Worm (Caenorhabditis elegans) whole organism, late embryonic: ENCODE results near the gene T10F2.2.

Experiments
- K02D7.2 ChIP-seq: sonication (generic microtip); optimal IDR thresholded peaks from 2 replicates; lab custom pipeline; 2017; ENCODE audit warnings: mild to moderate bottlenecking, missing genetic modification characterization, missing compliant biosample characterization
- ama-1 ChIP-seq: fragments of 150-350 bp; optimal IDR thresholded peaks from 2 replicates; lab custom pipeline; 2014
- ceh-14 ChIP-seq: sonication (generic microtip); optimal IDR thresholded peaks from 2 replicates; lab custom pipeline; 2016; ENCODE audit warnings: missing genotype, missing genetic modification characterization, missing compliant biosample characterization
- ceh-2 ChIP-seq: sonication (generic microtip); optimal IDR thresholded peaks from 2 replicates; lab custom pipeline; 2016; ENCODE audit warnings: missing genotype, missing genetic modification characterization, missing compliant biosample characterization
- ceh-22 ChIP-seq: sonication (generic microtip); optimal IDR thresholded peaks from 2 replicates; lab custom pipeline; 2017; ENCODE audit warnings: missing biosample characterization, missing genetic modification characterization
- ceh-45 ChIP-seq: fragments of 200-800 bp; sonication (Bioruptor generic); IDR thresholded peaks from 2 replicates; pipeline ENCODE4 v1.3.6; 2022; ENCODE audit warnings: missing genetic modification reagents, missing genetic modification characterization, missing compliant biosample characterization
- che-1 ChIP-seq: sonication (generic microtip); optimal IDR thresholded peaks from 2 replicates; lab custom pipeline; 2016; ENCODE audit warnings: mild to moderate bottlenecking, missing genetic modification characterization, missing compliant biosample characterization
- fkh-10 ChIP-seq: fragments of 150-350 bp; optimal IDR thresholded peaks from 2 replicates; lab custom pipeline; 2014; ENCODE audit warnings: missing biosample characterization, missing genetic modification reagents, missing genetic modification characterization
- odd-2 ChIP-seq: sonication (generic microtip); optimal IDR thresholded peaks from 2 replicates; lab custom pipeline; 2017; ENCODE audit warnings: antibody characterized with exemption, mild to moderate bottlenecking, missing genetic modification characterization, missing compliant biosample characterization
- pat-9 ChIP-seq: fragments of 200-800 bp; sonication (Bioruptor generic); optimal IDR thresholded peaks from 2 replicates; lab custom pipeline; 2018; ENCODE audit warnings: mild to moderate bottlenecking, missing genetic modification characterization, moderate library complexity, missing compliant biosample characterization
- pha-2 ChIP-seq: sonication (generic microtip); optimal IDR thresholded peaks from 2 replicates; lab custom pipeline; 2017; ENCODE audit warnings: mild to moderate bottlenecking, missing genetic modification characterization, missing compliant biosample characterization
- pha-4 ChIP-seq: fragments of 150-350 bp; optimal IDR thresholded peaks from 2 replicates; lab custom pipeline; 2018; ENCODE audit warnings: missing biosample characterization, missing genetic modification reagents, missing genetic modification characterization
- rnt-1 ChIP-seq: sonication (generic microtip); optimal IDR thresholded peaks from 2 replicates; lab custom pipeline; 2016; ENCODE audit warnings: missing genetic modification characterization, missing compliant biosample characterization
- ztf-16 ChIP-seq: sonication (generic microtip); optimal IDR thresholded peaks from 2 replicates; lab custom pipeline; 2017; ENCODE audit warnings: missing genetic modification characterization, missing compliant biosample characterization

ce11 chrIII:5183372-5183771 lies 18.3 kb upstream of the T10F2.2 start:
- TF ChIP-seq pha-2 (tag; lab: Kevin White, UChicago) (no peak), ceh-2 (no peak), fkh-10 (GFP tag; lab: Kevin White, UChicago) (no peak), ztf-16 (tag; lab: Kevin White, UChicago) (no peak), pha-4 (tag; lab: Kevin White, UChicago) (no peak), K02D7.2 (no peak), ceh-22 (tag; lab: Kevin White, UChicago) (no peak), rnt-1 (tag; lab: Kevin White, UChicago) (no peak), ceh-14 (tag; lab: Kevin White, UChicago) (no peak), che-1 (tag; lab: Kevin White, UChicago) (no peak), odd-2 (no peak), ama-1 (no peak), ceh-45 (GFP tag; lab: Robert Waterston, UW) (no peak), pat-9 (no peak)
